Worm (Caenorhabditis elegans) whole organism, late embryonic: ENCODE data around the gene F58E2.5.

Source experiments
- C08G9.2 ChIP-seq: sonication (generic microtip); optimal IDR thresholded peaks from 2 replicates; lab custom pipeline; 2016; ENCODE audit warnings: mild to moderate bottlenecking, missing genetic modification characterization, moderate library complexity, missing compliant biosample characterization
- ama-1 ChIP-seq: fragments of 150-350 bp; optimal IDR thresholded peaks from 2 replicates; lab custom pipeline; 2014
- ceh-18 ChIP-seq: sonication (generic microtip); optimal IDR thresholded peaks from 2 replicates; lab custom pipeline; 2016; ENCODE audit warnings: missing genetic modification characterization, missing compliant biosample characterization
- che-1 ChIP-seq: sonication (generic microtip); optimal IDR thresholded peaks from 2 replicates; lab custom pipeline; 2016; ENCODE audit warnings: mild to moderate bottlenecking, missing genetic modification characterization, missing compliant biosample characterization
- dmd-4 ChIP-seq: sonication (generic microtip); optimal IDR thresholded peaks from 2 replicates; lab custom pipeline; 2016; ENCODE audit warnings: borderline replicate concordance, missing genetic modification characterization, missing compliant biosample characterization
- fkh-10 ChIP-seq: fragments of 150-350 bp; optimal IDR thresholded peaks from 2 replicates; lab custom pipeline; 2014; ENCODE audit warnings: missing biosample characterization, missing genetic modification reagents, missing genetic modification characterization
- hlh-6 ChIP-seq: sonication (generic microtip); optimal IDR thresholded peaks from 2 replicates; lab custom pipeline; 2016; ENCODE audit warnings: missing genotype, missing genetic modification characterization, missing compliant biosample characterization
- nhr-11 ChIP-seq: fragments of 150-350 bp; optimal IDR thresholded peaks from 2 replicates; lab custom pipeline; 2014; ENCODE audit warnings: missing biosample characterization, missing genetic modification characterization
- pax-1 ChIP-seq: fragments of 150-350 bp; optimal IDR thresholded peaks from 2 replicates; lab custom pipeline; 2014; ENCODE audit warnings: missing biosample characterization, missing genetic modification characterization
- pha-4 ChIP-seq: fragments of 150-350 bp; optimal IDR thresholded peaks from 2 replicates; lab custom pipeline; 2018; ENCODE audit warnings: missing biosample characterization, missing genetic modification reagents, missing genetic modification characterization
- pros-1 ChIP-seq: fragments of 150-350 bp; optimal IDR thresholded peaks from 2 replicates; lab custom pipeline; 2014; ENCODE audit warnings: missing biosample characterization, missing genetic modification reagents, missing genetic modification characterization
- sdc-2 ChIP-seq: sonication (generic microtip); optimal IDR thresholded peaks from 2 replicates; lab custom pipeline; 2016; ENCODE audit warnings: missing genotype, missing genetic modification characterization, missing compliant biosample characterization
- tbx-7 ChIP-seq: sonication (generic microtip); optimal IDR thresholded peaks from 2 replicates; lab custom pipeline; 2016; ENCODE audit warnings: missing genotype, missing genetic modification characterization, missing compliant biosample characterization
- unc-55 ChIP-seq: sonication (generic microtip); optimal IDR thresholded peaks from 2 replicates; lab custom pipeline; 2017; ENCODE audit warnings: missing biosample characterization, missing genetic modification reagents, missing genetic modification characterization

DNA sequence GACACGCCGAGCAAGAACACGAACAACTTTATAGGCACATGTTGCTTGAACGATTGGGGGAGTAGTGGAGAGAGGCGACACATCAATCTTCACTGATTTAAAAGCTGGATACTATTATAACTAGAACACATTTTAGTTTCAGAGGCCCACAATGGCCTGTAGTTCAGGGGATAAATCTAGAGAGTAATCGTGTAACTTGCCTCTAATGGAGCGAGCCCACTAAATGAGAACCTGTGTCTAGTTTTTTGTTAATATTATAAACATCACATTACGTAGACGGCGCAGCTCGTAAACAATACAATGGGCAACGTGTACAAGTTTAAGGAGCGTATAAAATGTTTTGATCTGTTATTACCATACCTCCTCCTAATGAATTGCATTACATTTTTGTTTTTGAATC is at the start of gene F58E2.5:
- TF ChIP-seq nhr-11 (tag; lab: Kevin White, UChicago) (no peak), pros-1 (tag; lab: Kevin White, UChicago) (no peak), pax-1 (no peak), sdc-2 (tag; lab: Kevin White, UChicago) (no peak), ceh-18 (no peak), che-1 (tag; lab: Kevin White, UChicago) (no peak), ama-1 (no peak), pha-4 (tag; lab: Kevin White, UChicago) (no peak), hlh-6 (no peak), C08G9.2 (tag; lab: Kevin White, UChicago) (no peak), tbx-7 (no peak), unc-55 (GFP tag; lab: Kevin White, UChicago) (no peak), fkh-10 (GFP tag; lab: Kevin White, UChicago) (no peak), dmd-4 (tag; lab: Kevin White, UChicago) (no peak)
